Worm (Caenorhabditis elegans) whole organism, L4 larva: ENCODE results near the gene F55C12.4.

Source experiments
- D1046.2 ChIP-seq: fragments of 200-800 bp; sonication (Bioruptor generic); IDR thresholded peaks from 2 replicates; pipeline ENCODE4 v1.3.6; 2022; ENCODE audit warnings: missing genetic modification characterization, missing compliant biosample characterization
- F10B5.3 ChIP-seq: sonication (generic microtip); optimal IDR thresholded peaks from 2 replicates; lab custom pipeline; 2016; ENCODE audit warnings: mild to moderate bottlenecking, missing genetic modification characterization, missing compliant biosample characterization
- F37D6.2 ChIP-seq: sonication (generic microtip); optimal IDR thresholded peaks from 2 replicates; lab custom pipeline; 2016; ENCODE audit warnings: mild to moderate bottlenecking, missing genetic modification characterization, missing compliant biosample characterization
- T20F7.1 ChIP-seq: fragments of 200-800 bp; sonication (Bioruptor generic); optimal IDR thresholded peaks from 2 replicates; lab custom pipeline; 2018; ENCODE audit warnings: mild to moderate bottlenecking, missing genetic modification characterization, missing compliant biosample characterization
- Y105C5A.15 ChIP-seq: fragments of 200-800 bp; sonication (Bioruptor generic); IDR thresholded peaks from 2 replicates; pipeline ENCODE4 v1.3.6; 2022; ENCODE audit warnings: missing genetic modification characterization, missing compliant biosample characterization
- Y5F2A.4 ChIP-seq: fragments of 200-800 bp; sonication (Bioruptor generic); optimal IDR thresholded peaks from 2 replicates; lab custom pipeline; 2018; ENCODE audit warnings: mild to moderate bottlenecking, missing genetic modification characterization, missing compliant biosample characterization
- aha-1 ChIP-seq: fragments of 150-350 bp; peaks from one replicate; lab custom pipeline; 2014; ENCODE audit warnings: missing biosample characterization, missing genetic modification characterization
- ama-1 ChIP-seq: fragments of 150-350 bp; optimal IDR thresholded peaks from 2 replicates; lab custom pipeline; 2014; ENCODE audit warnings: inconsistent platforms, mixed read lengths
- attf-4 ChIP-seq: sonication (generic microtip); optimal IDR thresholded peaks from 3 replicates; lab custom pipeline; 2017; ENCODE audit warnings: missing biosample characterization, missing genetic modification characterization
- ces-1 ChIP-seq: fragments of 150-350 bp; sonication (generic microtip); optimal IDR thresholded peaks from 4 replicates; lab custom pipeline; 2014; ENCODE audit warnings: missing biosample characterization, missing genetic modification reagents, missing genetic modification characterization
- cey-2 ChIP-seq: sonication (generic microtip); optimal IDR thresholded peaks from 3 replicates; lab custom pipeline; 2017; ENCODE audit warnings: missing genetic modification characterization, mild to moderate bottlenecking, missing compliant biosample characterization, antibody characterized with exemption, borderline replicate concordance; ENCODE audit not compliant: insufficient read depth
- dmd-8 ChIP-seq: fragments of 200-800 bp; sonication (Bioruptor generic); IDR thresholded peaks from 2 replicates; pipeline ENCODE4 v1.3.6; 2022; ENCODE audit warnings: missing genetic modification characterization, missing compliant biosample characterization
- dmd-9 ChIP-seq: fragments of 200-800 bp; sonication (Bioruptor generic); IDR thresholded peaks from 2 replicates; pipeline ENCODE4 v1.3.6; 2022; ENCODE audit warnings: missing genetic modification reagents, missing genetic modification characterization, missing compliant biosample characterization
- dve-1 ChIP-seq: sonication (generic microtip); optimal IDR thresholded peaks from 2 replicates; lab custom pipeline; 2017; ENCODE audit warnings: antibody characterized with exemption, mild to moderate bottlenecking, missing genetic modification characterization, missing compliant biosample characterization; ENCODE audit not compliant: insufficient read depth
- hif-1 ChIP-seq, 2 experiments: sonication (generic microtip); optimal IDR thresholded peaks; 2 replicates each; lab custom pipeline; 2016 to 2017; ENCODE audit warnings: missing compliant biosample characterization in 2 of 2, missing genetic modification characterization in 2 of 2, missing genetic modification reagents in 2 of 2, missing genotype in 2 of 2, mild to moderate bottlenecking in 1 of 2
- hlh-11 ChIP-seq: fragments of 200-800 bp; sonication (Bioruptor generic); optimal IDR thresholded peaks from 2 replicates; lab custom pipeline; 2018; ENCODE audit warnings: mild to moderate bottlenecking, missing genetic modification characterization, missing compliant biosample characterization
- hlh-30 ChIP-seq: sonication (generic microtip); optimal IDR thresholded peaks from 2 replicates; lab custom pipeline; 2017; ENCODE audit warnings: antibody characterized with exemption, mild to moderate bottlenecking, missing genetic modification characterization, missing compliant biosample characterization; ENCODE audit not compliant: insufficient read depth
- jun-1 ChIP-seq: fragments of 150-350 bp; optimal IDR thresholded peaks from 2 replicates; lab custom pipeline; 2014; ENCODE audit warnings: missing biosample characterization, missing genetic modification reagents, missing genetic modification characterization
- lim-7 ChIP-seq: fragments of 200-800 bp; sonication (Bioruptor generic); IDR thresholded peaks from 2 replicates; pipeline ENCODE4 v1.3.6; 2022; ENCODE audit warnings: missing genetic modification characterization, missing compliant biosample characterization
- lin-13 ChIP-seq: fragments of 150-350 bp; optimal IDR thresholded peaks from 2 replicates; lab custom pipeline; 2014; ENCODE audit warnings: missing biosample characterization, missing genetic modification reagents, missing genetic modification characterization
- lin-29 ChIP-seq: fragments of 200-800 bp; sonication (Bioruptor generic); IDR thresholded peaks from 2 replicates; pipeline ENCODE4 v1.3.6; 2022; ENCODE audit warnings: missing genetic modification reagents, missing genetic modification characterization, missing compliant biosample characterization
- lin-39 ChIP-seq: fragments of 150-350 bp; optimal IDR thresholded peaks from 2 replicates; lab custom pipeline; 2014; ENCODE audit warnings: missing biosample characterization, missing genetic modification reagents, missing genetic modification characterization
- mep-1 ChIP-seq: fragments of 150-350 bp; sonication (generic microtip); optimal IDR thresholded peaks from 3 replicates; lab custom pipeline; 2014; ENCODE audit warnings: missing biosample characterization, missing genetic modification characterization
- nhr-10 ChIP-seq: fragments of 150-350 bp; optimal IDR thresholded peaks from 2 replicates; lab custom pipeline; 2014; ENCODE audit warnings: missing biosample characterization, missing genetic modification characterization
- nhr-102 ChIP-seq: sonication (generic microtip); optimal IDR thresholded peaks from 2 replicates; lab custom pipeline; 2016; ENCODE audit warnings: mild to moderate bottlenecking, missing genetic modification characterization, moderate library complexity, missing compliant biosample characterization
- nhr-11 ChIP-seq: fragments of 150-350 bp; optimal IDR thresholded peaks from 2 replicates; lab custom pipeline; 2014; ENCODE audit warnings: missing biosample characterization, missing genetic modification characterization
- nhr-111 ChIP-seq: fragments of 200-800 bp; sonication (Bioruptor generic); optimal IDR thresholded peaks from 2 replicates; lab custom pipeline; 2018; ENCODE audit warnings: mild to moderate bottlenecking, missing genetic modification characterization, missing compliant biosample characterization
- nhr-237 ChIP-seq: sonication (generic microtip); optimal IDR thresholded peaks from 2 replicates; lab custom pipeline; 2017; ENCODE audit warnings: missing biosample characterization, missing genetic modification characterization
- nhr-25 ChIP-seq: sonication (generic microtip); optimal IDR thresholded peaks from 2 replicates; lab custom pipeline; 2017; ENCODE audit warnings: missing genetic modification characterization, mild to moderate bottlenecking, missing compliant biosample characterization, antibody characterized with exemption, moderate library complexity, borderline replicate concordance; ENCODE audit not compliant: insufficient read depth
- nhr-28 ChIP-seq: fragments of 150-350 bp; optimal IDR thresholded peaks from 2 replicates; lab custom pipeline; 2014; ENCODE audit warnings: missing biosample characterization, missing genetic modification characterization
- nhr-41 ChIP-seq: fragments of 200-800 bp; sonication (Bioruptor generic); IDR thresholded peaks from 2 replicates; pipeline ENCODE4 v1.3.6; 2022; ENCODE audit warnings: missing genetic modification reagents, missing genetic modification characterization, missing compliant biosample characterization
- nhr-42 ChIP-seq: fragments of 200-800 bp; sonication (Bioruptor generic); IDR thresholded peaks from 2 replicates; pipeline ENCODE4 v1.3.6; 2022; ENCODE audit warnings: missing genetic modification characterization, missing compliant biosample characterization
- nhr-48 ChIP-seq: sonication (generic microtip); optimal IDR thresholded peaks from 2 replicates; lab custom pipeline; 2016; ENCODE audit warnings: mild to moderate bottlenecking, missing genetic modification characterization, missing compliant biosample characterization
- nhr-6 ChIP-seq: fragments of 150-350 bp; optimal IDR thresholded peaks from 2 replicates; lab custom pipeline; 2014; ENCODE audit warnings: missing biosample characterization, missing genetic modification characterization
- nhr-76 ChIP-seq: fragments of 150-350 bp; optimal IDR thresholded peaks from 2 replicates; lab custom pipeline; 2014; ENCODE audit warnings: missing biosample characterization, missing genetic modification characterization
- pha-4 ChIP-seq, 2 experiments: fragments of 150-350 bp in 1 of 2; fragments of 200-800 bp in 1 of 2; sonication (Bioruptor generic) in 1 of 2; IDR thresholded peaks in 1 of 2; optimal IDR thresholded peaks in 1 of 2; 2 replicates each; pipeline versions ENCODE4 v1.3.6 to Lab custom; 2014 to 2022; ENCODE audit warnings: missing genetic modification characterization in 2 of 2, missing genetic modification reagents in 2 of 2, missing biosample characterization in 1 of 2, missing compliant biosample characterization in 1 of 2
- saeg-2 ChIP-seq: fragments of 200-800 bp; sonication (Bioruptor generic); IDR thresholded peaks from 2 replicates; pipeline ENCODE4 v1.3.6; 2022; ENCODE audit warnings: missing genetic modification reagents, missing genetic modification characterization, missing compliant biosample characterization
- sdz-12 ChIP-seq: fragments of 200-800 bp; sonication (Bioruptor generic); optimal IDR thresholded peaks from 2 replicates; lab custom pipeline; 2018; ENCODE audit warnings: mild to moderate bottlenecking, missing genetic modification characterization, missing compliant biosample characterization
- set-16 ChIP-seq: fragments of 200-800 bp; sonication (Bioruptor generic); IDR thresholded peaks from 2 replicates; pipeline ENCODE4 v1.3.6; 2022; ENCODE audit warnings: missing genetic modification reagents, missing genetic modification characterization, missing compliant biosample characterization
- skn-1 ChIP-seq: fragments of 150-350 bp; optimal IDR thresholded peaks from 2 replicates; lab custom pipeline; 2014; ENCODE audit warnings: missing biosample characterization, missing genetic modification characterization
- snpc-1.2 ChIP-seq: fragments of 200-800 bp; sonication (Bioruptor generic); IDR thresholded peaks from 2 replicates; pipeline ENCODE4 v1.3.6; 2022; ENCODE audit warnings: missing genetic modification reagents, missing genetic modification characterization, missing compliant biosample characterization
- snpc-4 ChIP-seq: fragments of 150-350 bp; optimal IDR thresholded peaks from 2 replicates; lab custom pipeline; 2014; ENCODE audit warnings: missing biosample characterization, missing genetic modification characterization
- spr-3 ChIP-seq: fragments of 200-800 bp; sonication (Bioruptor generic); optimal IDR thresholded peaks from 2 replicates; lab custom pipeline; 2018; ENCODE audit warnings: mild to moderate bottlenecking, missing genetic modification characterization, missing compliant biosample characterization
- tag-97 ChIP-seq: fragments of 200-800 bp; sonication (Bioruptor generic); IDR thresholded peaks from 2 replicates; pipeline ENCODE4 v1.3.6; 2022; ENCODE audit warnings: missing genetic modification characterization, missing compliant biosample characterization
- unc-130 ChIP-seq: sonication (generic microtip); optimal IDR thresholded peaks from 2 replicates; lab custom pipeline; 2016; ENCODE audit warnings: missing genetic modification reagents, missing genetic modification characterization, missing compliant biosample characterization
- unc-62 ChIP-seq, 3 experiments: fragments of 150-350 bp in 1 of 3; sonication (generic microtip); optimal IDR thresholded peaks in 2 of 3; peaks in 1 of 3; 1 replicate in 1 of 3; 2 replicates in 2 of 3; lab custom pipeline; 2014 to 2017; ENCODE audit warnings: missing biosample characterization in 3 of 3, missing genetic modification characterization in 3 of 3, missing genetic modification reagents in 3 of 3, missing genotype in 1 of 3
- zfp-3 ChIP-seq: fragments of 200-800 bp; sonication (Bioruptor generic); conservative IDR thresholded peaks from 2 replicates; pipeline ENCODE4 v1.3.6; 2022; ENCODE audit warnings: missing genetic modification reagents, missing genetic modification characterization, missing compliant biosample characterization
- ztf-11 ChIP-seq: fragments of 150-350 bp; optimal IDR thresholded peaks from 2 replicates; lab custom pipeline; 2014; ENCODE audit warnings: missing biosample characterization, missing genetic modification characterization

F55C12.4 gene

DNA sequence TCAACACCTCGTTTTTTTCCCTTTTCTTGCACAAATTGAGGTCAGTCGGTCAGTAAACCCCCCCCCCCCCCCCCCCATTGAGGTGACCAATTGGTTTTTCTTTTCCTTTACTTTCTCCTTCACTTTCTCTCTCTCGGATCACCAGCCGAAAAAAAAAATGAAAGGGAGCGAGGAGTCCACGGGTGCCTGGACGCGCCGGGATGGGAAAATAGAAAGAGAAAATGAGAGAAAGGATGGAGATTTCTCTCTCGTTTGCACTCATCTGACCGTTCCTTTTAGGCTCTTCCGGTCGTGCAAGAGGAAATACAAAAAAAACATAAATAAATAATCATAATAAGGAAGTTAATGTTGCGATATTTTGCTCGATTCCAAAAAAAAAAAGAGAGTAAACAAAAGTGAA is 40.9 kb upstream of the F55C12.4 start:
- TF ChIP-seq nhr-76, result no peak
- no peak for TF ChIP-seq mep-1 (tag; lab: Kevin White, UChicago)
- TF ChIP-seq dve-1 (tag; lab: Kevin White, UChicago), result peak; percentile 15
- no peak for TF ChIP-seq spr-3 (GFP tag; lab: Kevin White, UChicago)
- peak; percentile 28 for TF ChIP-seq nhr-28 (tag; lab: Kevin White, UChicago)
- TF ChIP-seq hif-1 (tag; optimal IDR thresholded peaks at IDR 0.05; lab: Kevin White, UChicago), result no peak
- TF ChIP-seq nhr-10 (tag; lab: Kevin White, UChicago), result no peak
- no peak for TF ChIP-seq lin-29 (GFP tag; lab: Robert Waterston, UW)
- TF ChIP-seq pha-4 (GFP tag; IDR thresholded peaks at IDR 0.05; lab: Robert Waterston, UW), result no peak
- peak; percentile 32 for TF ChIP-seq pha-4 (tag; optimal IDR thresholded peaks at IDR 0.05; lab: Kevin White, UChicago)
- no peak for TF ChIP-seq saeg-2 (GFP tag; lab: Robert Waterston, UW)
- no peak for TF ChIP-seq F10B5.3 (tag; lab: Kevin White, UChicago)
- no peak for TF ChIP-seq zfp-3
- no peak for TF ChIP-seq lim-7 (GFP tag; lab: Robert Waterston, UW)
- no peak for TF ChIP-seq Y5F2A.4 (GFP tag; lab: Kevin White, UChicago)
- TF ChIP-seq nhr-237 (tag; lab: Kevin White, UChicago), result no peak
- no peak for TF ChIP-seq lin-39 (tag; lab: Kevin White, UChicago)
- no peak for TF ChIP-seq dmd-9 (GFP tag; lab: Robert Waterston, UW)
- peak; percentile 64 for TF ChIP-seq aha-1
- TF ChIP-seq nhr-25 (tag; lab: Kevin White, UChicago), result no peak
- TF ChIP-seq tag-97 (GFP tag; lab: Robert Waterston, UW), result no peak
- no peak for TF ChIP-seq unc-130
- TF ChIP-seq set-16 (GFP tag; lab: Robert Waterston, UW), result peak; percentile 37; the same call in 1 of the 2 replicates
- TF ChIP-seq snpc-4, result no peak
- no peak for TF ChIP-seq nhr-102 (tag; lab: Kevin White, UChicago)
- TF ChIP-seq ces-1 (GFP tag; lab: Kevin White, UChicago), result no peak
- no peak for TF ChIP-seq sdz-12 (GFP tag; lab: Kevin White, UChicago)
- no peak for TF ChIP-seq F37D6.2 (tag; lab: Kevin White, UChicago)
- no peak for TF ChIP-seq dmd-8 (GFP tag; lab: Robert Waterston, UW)
- no peak for TF ChIP-seq jun-1 (tag; lab: Kevin White, UChicago)
- no peak for TF ChIP-seq D1046.2 (GFP tag; lab: Robert Waterston, UW)
- TF ChIP-seq T20F7.1 (GFP tag; lab: Kevin White, UChicago), result no peak
- TF ChIP-seq unc-62 (GFP tag; optimal IDR thresholded peaks at IDR 0.05 in 1 of 2; lab: Kevin White, UChicago), result peak in 1 of 2 experiments; percentile 3
- no peak for TF ChIP-seq unc-62 (tag; optimal IDR thresholded peaks at IDR 0.05; lab: Kevin White, UChicago)
- TF ChIP-seq attf-4 (tag; lab: Kevin White, UChicago), result no peak
- no peak for TF ChIP-seq skn-1 (tag; lab: Kevin White, UChicago)
- peak; percentile 67 for TF ChIP-seq hlh-11 (tag; lab: Kevin White, UChicago)
- no peak for TF ChIP-seq ama-1
- TF ChIP-seq cey-2 (tag; lab: Kevin White, UChicago), result no peak
- no peak for TF ChIP-seq nhr-11 (tag; lab: Kevin White, UChicago)
- no peak for TF ChIP-seq nhr-111 (GFP tag; lab: Kevin White, UChicago)
- TF ChIP-seq hlh-30, result peak; percentile 3
- TF ChIP-seq nhr-48, result no peak
- no peak for TF ChIP-seq nhr-42
- no peak for TF ChIP-seq ztf-11
- TF ChIP-seq snpc-1.2 (GFP tag; lab: Robert Waterston, UW), result no peak
- TF ChIP-seq nhr-41 (GFP tag; lab: Robert Waterston, UW), result no peak
- no peak for TF ChIP-seq nhr-6
- no peak for TF ChIP-seq Y105C5A.15 (GFP tag; lab: Robert Waterston, UW)
- TF ChIP-seq lin-13 (GFP tag; lab: Kevin White, UChicago), result no peak
